Fruit fly (Drosophila melanogaster) whole organism, embryonic: ENCODE data around the gene CG31663.

ENCODE experiments used
- CG11247 ChIP-seq: fragments of 200-800 bp; sonication (Bioruptor generic); IDR thresholded peaks from 2 replicates; pipeline ENCODE4 v1.3.6; 2022; ENCODE audit warnings: missing biosample characterization, missing genetic modification characterization
- CG3847 ChIP-seq: fragments of 200-800 bp; sonication (Bioruptor generic); IDR thresholded peaks from 2 replicates; pipeline ENCODE4 v1.3.6; 2022; ENCODE audit warnings: missing biosample characterization, missing genetic modification characterization
- CG8478 ChIP-seq: fragments of >200 bp; optimal IDR thresholded peaks from 2 replicates; lab custom pipeline; 2018
- D19A ChIP-seq: fragments of 200-800 bp; optimal IDR thresholded peaks from 3 replicates; lab custom pipeline; 2019; ENCODE audit warnings: missing biosample characterization, mild to moderate bottlenecking, missing genetic modification characterization, moderate library complexity
- Dbx ChIP-seq: fragments of 200-800 bp; sonication (Bioruptor generic); IDR thresholded peaks from 3 replicates; pipeline ENCODE4 v1.3.6; 2022; ENCODE audit warnings: missing biosample characterization, missing genetic modification characterization
- HLH54F ChIP-seq: fragments of 200-800 bp; sonication (Bioruptor generic); optimal IDR thresholded peaks from 3 replicates; lab custom pipeline; 2016; ENCODE audit warnings: missing biosample characterization, missing genetic modification characterization
- prd ChIP-seq, 3 experiments: fragments of >200 bp in 2 of 3; fragments of 200-800 bp in 1 of 3; sonication (Bioruptor generic) in 1 of 3; optimal IDR thresholded peaks in 2 of 3; IDR thresholded peaks in 1 of 3; 2 replicates in 2 of 3; 3 replicates in 1 of 3; pipeline versions ENCODE4 v1.3.6 to Lab custom; 2017 to 2022; ENCODE audit warnings: missing biosample characterization in 1 of 3, missing genetic modification characterization in 1 of 3
- tna ChIP-seq: fragments of 200-800 bp; sonication (Bioruptor generic); IDR thresholded peaks from 2 replicates; pipeline ENCODE4 v1.3.6; 2022; ENCODE audit warnings: missing biosample characterization, missing genetic modification characterization; ENCODE audit not compliant: partially characterized antibody
- zf30C ChIP-seq: fragments of 200-800 bp; sonication (Bioruptor generic); optimal IDR thresholded peaks from 3 replicates; lab custom pipeline; 2018; ENCODE audit warnings: missing biosample characterization, mild to moderate bottlenecking, missing genetic modification characterization

DNA sequence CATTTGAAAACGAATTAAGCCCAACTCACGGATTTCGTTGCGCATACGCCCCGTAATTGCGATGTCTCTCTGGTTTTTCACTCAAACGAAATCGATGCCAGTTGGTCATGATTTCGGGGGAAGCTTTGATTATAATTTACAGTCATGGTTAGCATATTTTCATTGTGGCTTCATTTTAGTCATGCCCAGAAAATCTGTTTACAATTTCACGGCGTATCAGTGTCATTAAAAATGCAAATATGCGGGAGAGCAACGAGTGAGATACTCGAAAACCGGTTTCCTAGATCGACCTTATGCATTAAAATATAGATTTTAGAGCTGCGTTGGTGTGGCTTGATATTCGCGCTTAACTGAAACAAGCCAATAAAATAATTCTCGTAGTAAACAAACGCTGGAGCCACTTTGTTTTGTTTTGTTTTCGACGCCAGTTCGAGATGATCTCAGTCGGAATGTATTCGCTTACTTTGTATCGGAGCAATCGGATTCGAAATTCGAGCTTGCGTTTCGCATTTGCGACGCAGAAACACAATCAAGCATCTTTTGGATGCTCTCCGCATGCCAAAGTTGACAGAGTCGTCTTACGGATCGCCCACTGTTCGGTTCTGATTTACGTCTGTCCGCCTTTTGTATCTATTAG is 49.4 kb upstream of the CG31663 start:
- TF ChIP-seq D19A (tag; lab: Kevin White, UChicago) (no peak), CG3847 (GFP tag; lab: Robert Waterston, UW) (no peak), HLH54F (no peak), zf30C (no peak), prd (optimal IDR thresholded peaks at IDR 0.05; lab: Kevin White, UChicago) (no peak), prd (GFP tag; IDR thresholded peaks at IDR 0.05; lab: Robert Waterston, UW) (no peak), CG8478 (no peak), Dbx (GFP tag; lab: Robert Waterston, UW) (no peak), CG11247 (GFP tag; lab: Robert Waterston, UW) (no peak), tna (GFP tag; lab: Robert Waterston, UW) (no peak)
